Fruit fly (Drosophila melanogaster): Measurements from ENCODE around the gene ems.

DNA sequence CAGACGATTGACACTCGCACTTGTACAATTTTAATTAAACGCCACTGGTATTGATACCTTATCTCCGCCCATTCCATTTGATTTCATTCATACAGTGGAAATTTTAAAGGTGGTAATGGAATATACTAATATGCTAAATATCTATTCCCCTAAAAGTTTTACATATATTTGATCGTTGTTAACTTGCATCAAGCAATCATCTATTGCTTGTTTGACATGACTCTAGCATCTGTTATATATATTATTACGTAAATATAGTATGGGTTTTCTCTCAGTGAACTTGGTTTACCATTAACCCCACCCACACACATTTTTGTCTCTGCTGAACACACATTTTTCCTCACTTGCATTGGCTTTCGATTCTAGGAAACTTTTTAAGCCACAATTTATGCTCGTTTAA lies 13.3 kb upstream of the ems start:
- TF ChIP-seq ttk (optimal IDR thresholded peaks at IDR 0.05), result no peak
- TF ChIP-seq psq (optimal IDR thresholded peaks at IDR 0.05), result no peak
- TF ChIP-seq Myc (optimal IDR thresholded peaks at IDR 0.05), result no peak
- no peak for TF ChIP-seq insv (optimal IDR thresholded peaks at IDR 0.05)

All from Kc167 (cell line).